Worm (Caenorhabditis elegans): Measurements from ENCODE around the gene C52G5.2.

The C52G5.2 gene

DNA sequence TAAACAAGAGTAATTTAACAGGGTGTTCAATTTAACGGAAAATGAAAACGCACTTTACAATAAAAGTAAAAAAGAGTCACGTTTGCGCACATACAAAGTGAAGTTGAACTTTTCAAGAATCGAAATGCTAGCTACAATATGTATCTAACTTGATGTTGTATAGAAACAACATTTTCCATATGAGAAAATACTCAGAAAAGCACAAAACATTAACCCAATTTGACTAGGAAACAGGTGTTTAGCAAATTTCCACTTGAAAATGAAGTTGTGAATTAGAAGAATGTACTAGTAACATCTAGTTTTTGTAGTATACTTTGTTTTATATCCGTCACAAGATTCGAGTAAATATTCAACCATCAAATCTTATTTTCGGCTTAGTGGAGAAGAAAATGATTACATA, 41.8 kb downstream of the C52G5.2 start, which contains the start of gene gpc-1:
gpc-1 (minus strand) TSS at position 117 of the 400 bp plus-strand sequence.
- TF ChIP-seq ztf-6 (GFP tag; IDR thresholded peaks at IDR 0.05): no peak
- TF ChIP-seq ceh-79 (tag; optimal IDR thresholded peaks at IDR 0.05): no peak
- no peak for TF ChIP-seq ztf-22 (GFP tag; optimal IDR thresholded peaks at IDR 0.05)
- no peak for TF ChIP-seq lsl-1 (GFP tag; optimal IDR thresholded peaks at IDR 0.05)
- no peak for TF ChIP-seq ets-4 (GFP tag; optimal IDR thresholded peaks at IDR 0.05)
- TF ChIP-seq B0019.2 (GFP tag; conservative IDR thresholded peaks at IDR 0.05): no peak

DNA sequence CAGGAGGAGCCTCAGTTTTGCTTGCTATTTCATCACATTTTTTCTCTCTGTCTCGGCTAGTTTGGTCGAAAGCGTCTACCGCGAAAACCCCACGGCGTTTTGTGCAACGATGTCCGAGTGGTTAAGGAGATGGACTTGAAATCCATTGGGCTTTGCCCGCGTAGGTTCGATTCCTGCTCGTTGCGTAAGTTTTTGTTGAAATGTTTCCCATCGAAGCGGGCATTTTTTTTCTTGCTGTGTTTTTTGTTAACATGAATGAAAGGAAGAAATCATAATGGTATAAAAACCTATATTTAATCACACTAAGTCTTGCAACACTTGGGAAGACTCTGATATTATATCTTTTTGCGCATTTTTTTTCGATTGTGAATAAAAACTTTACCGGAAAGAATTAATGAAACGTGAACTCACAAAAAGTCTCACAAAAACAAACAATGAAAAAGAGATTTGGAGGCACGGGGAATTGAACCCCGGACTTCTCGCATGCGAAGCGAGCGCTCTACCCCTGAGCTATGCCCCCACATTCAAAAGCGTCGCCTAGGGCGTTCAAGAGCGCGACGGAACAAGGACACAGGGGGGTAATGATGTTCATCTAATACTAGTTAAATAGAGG, 46.8 kb downstream of the C52G5.2 start:
- peak; percentile 14 for TF ChIP-seq zim-3 (tag; optimal IDR thresholded peaks at IDR 0.05)
- TF ChIP-seq nhr-90 (tag; optimal IDR thresholded peaks at IDR 0.05): peak; percentile 70
- TF ChIP-seq sea-2 (GFP tag; IDR thresholded peaks at IDR 0.05): no peak
- peak; percentile 69; the same call in 1 of the 2 replicates for TF ChIP-seq egl-18 (GFP tag; IDR thresholded peaks at IDR 0.05)
- no peak for TF ChIP-seq F10E7.11 (tag; optimal IDR thresholded peaks at IDR 0.05)
- TF ChIP-seq mcd-1 (GFP tag; IDR thresholded peaks at IDR 0.05): no peak; the same call in 1 of the 2 replicates
- no peak for TF ChIP-seq Y79H2A.3 (GFP tag; conservative IDR thresholded peaks at IDR 0.05)
- TF ChIP-seq lsy-27 (tag; optimal IDR thresholded peaks at IDR 0.05; ENCODE audit: borderline replicate concordance, insufficient read depth): peak; percentile 5
- no peak for TF ChIP-seq F57C9.4 (tag; optimal IDR thresholded peaks at IDR 0.05)
- peak; percentile 55; the same call in 1 of the 2 replicates for TF ChIP-seq Y67H2A.10 (GFP tag; conservative IDR thresholded peaks at IDR 0.05)
- no peak for TF ChIP-seq sdz-38 (tag; optimal IDR thresholded peaks at IDR 0.05)
- peak; percentile 10 for TF ChIP-seq F22D6.2 (tag; optimal IDR thresholded peaks at IDR 0.05)
- TF ChIP-seq let-526 (GFP tag; IDR thresholded peaks at IDR 0.05): peak; percentile 58; the same call in 1 of the 2 replicates
- TF ChIP-seq B0336.3 (GFP tag; IDR thresholded peaks at IDR 0.05): no peak
- peak; percentile 76 for TF ChIP-seq hmg-1.2 (GFP tag; IDR thresholded peaks at IDR 0.05)
- peak; percentile 89; the same call in 1 of the 2 replicates for TF ChIP-seq cebp-2 (GFP tag; IDR thresholded peaks at IDR 0.05)
- peak; percentile 38 for TF ChIP-seq hrde-1 (tag; optimal IDR thresholded peaks at IDR 0.05; ENCODE audit: borderline replicate concordance)
- TF ChIP-seq rpc-1 (optimal IDR thresholded peaks at IDR 0.05): peak; percentile 77
- peak; percentile 87 for TF ChIP-seq rpc-1 (tag; optimal IDR thresholded peaks at IDR 0.05)
- no peak for TF ChIP-seq fkh-3 (tag; optimal IDR thresholded peaks at IDR 0.05)
- peak; percentile 29 to 75 for TF ChIP-seq let-607 (tag; optimal IDR thresholded peaks at IDR 0.05)
- peak; percentile 56; the same call in 1 of the 2 replicates for TF ChIP-seq F39B2.1 (GFP tag; IDR thresholded peaks at IDR 0.05)
- TF ChIP-seq ekl-4 (GFP tag; IDR thresholded peaks at IDR 0.05): peak; percentile 13; the same call in 1 of the 2 replicates
- TF ChIP-seq snpc-1.3 (tag; optimal IDR thresholded peaks at IDR 0.05; ENCODE audit: insufficient read depth): peak; percentile 67
- TF ChIP-seq tlf-1 (GFP tag; optimal IDR thresholded peaks at IDR 0.05): no peak
- peak; percentile 40; the same call in 1 of the 2 replicates for TF ChIP-seq C06A6.2 (GFP tag; conservative IDR thresholded peaks at IDR 0.05)
- TF ChIP-seq lin-26 (GFP tag; IDR thresholded peaks at IDR 0.05): peak; percentile 81
- TF ChIP-seq K11D2.4 (GFP tag; IDR thresholded peaks at IDR 0.05): peak; percentile 49
- no peak for TF ChIP-seq xnd-1 (tag; optimal IDR thresholded peaks at IDR 0.05)
- TF ChIP-seq ceh-91 (GFP tag; IDR thresholded peaks at IDR 0.05): no peak
- TF ChIP-seq K12H6.12 (tag; optimal IDR thresholded peaks at IDR 0.05): peak; percentile 64
- no peak for TF ChIP-seq F55B11.4 (tag; optimal IDR thresholded peaks at IDR 0.05; ENCODE audit: borderline replicate concordance, insufficient read depth)
- peak; percentile 50; the same call in 1 of the 2 replicates for TF ChIP-seq egl-44 (GFP tag; IDR thresholded peaks at IDR 0.05)
- peak; percentile 35 for TF ChIP-seq T26A5.8 (tag; optimal IDR thresholded peaks at IDR 0.05)
- no peak for TF ChIP-seq nhr-179 (tag; optimal IDR thresholded peaks at IDR 0.05)
- TF ChIP-seq repo-1 (tag; optimal IDR thresholded peaks at IDR 0.05): peak; percentile 53
- no peak for TF ChIP-seq bed-2 (GFP tag; IDR thresholded peaks at IDR 0.05)
- 0 out of 2 replicates have a peak, but pooled peaks have one; percentile 59 for TF ChIP-seq madf-3 (GFP tag; IDR thresholded peaks at IDR 0.05)
- no peak for TF ChIP-seq unc-62 (GFP tag; optimal IDR thresholded peaks at IDR 0.05)
- TF ChIP-seq tbp1 (GFP tag; optimal IDR thresholded peaks at IDR 0.05): peak; percentile 96
